Worm (Caenorhabditis elegans): ENCODE measurements around the gene asg-2.

DNA sequence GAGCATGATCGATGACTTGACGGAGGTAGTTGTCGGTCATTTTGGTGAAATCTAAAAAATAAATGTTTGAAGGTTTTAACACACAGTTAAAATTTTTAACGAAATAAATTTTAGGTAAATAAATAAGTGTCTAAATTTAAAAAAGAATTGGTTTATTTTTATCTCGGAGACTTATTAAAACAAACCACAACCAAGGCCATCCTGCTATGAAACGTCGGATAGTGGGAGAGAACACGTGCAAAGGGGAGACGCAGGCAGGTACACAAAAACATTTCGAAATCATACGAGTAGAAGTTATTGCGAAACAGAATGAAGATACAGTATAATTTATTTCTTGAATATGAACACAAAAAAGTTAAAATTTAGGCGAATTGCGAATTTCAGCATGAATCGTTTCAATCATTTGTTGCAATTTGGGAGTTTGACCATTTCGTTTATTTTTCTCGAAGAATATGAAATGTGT lies 5.0 kb upstream of the asg-2 start, which contains the start of gene F41B4.3:
- TF ChIP-seq ztf-11 (tag; optimal IDR thresholded peaks at IDR 0.05) (no peak), pha-4 (GFP tag; IDR thresholded peaks at IDR 0.05) (no peak), pha-4 (tag; optimal IDR thresholded peaks at IDR 0.05) (no peak), ceh-82 (tag; optimal IDR thresholded peaks at IDR 0.05) (no peak)
